Worm (Caenorhabditis elegans) whole organism, L4 larva: ENCODE data around the gene his-60.

Source experiments
- fos-1 ChIP-seq: fragments of 150-350 bp; optimal IDR thresholded peaks from 2 replicates; lab custom pipeline; 2014; ENCODE audit warnings: missing biosample characterization, missing genetic modification characterization
- nhr-237 ChIP-seq: sonication (generic microtip); optimal IDR thresholded peaks from 2 replicates; lab custom pipeline; 2017; ENCODE audit warnings: missing biosample characterization, missing genetic modification characterization
- nhr-25 ChIP-seq: sonication (generic microtip); optimal IDR thresholded peaks from 2 replicates; lab custom pipeline; 2017; ENCODE audit warnings: missing genetic modification characterization, mild to moderate bottlenecking, missing compliant biosample characterization, antibody characterized with exemption, moderate library complexity, borderline replicate concordance; ENCODE audit not compliant: insufficient read depth
- nhr-77 ChIP-seq: fragments of 150-350 bp; optimal IDR thresholded peaks from 2 replicates; lab custom pipeline; 2014; ENCODE audit warnings: missing biosample characterization, missing genetic modification characterization

- TF ChIP-seq nhr-25 (tag; lab: Kevin White, UChicago) = no peak
- TF ChIP-seq nhr-77 = no peak
- TF ChIP-seq nhr-237 (tag; lab: Kevin White, UChicago) = no peak
- no peak for TF ChIP-seq fos-1 (tag; lab: Kevin White, UChicago)
Observed at ce11 chrIV:7520258-7520657, 32.5 kb upstream of the his-60 start.
